Fruit fly (Drosophila melanogaster) whole organism, embryonic: ENCODE results near the gene CG10628.

Experiments used
- Asciz ChIP-seq: fragments of 200-800 bp; sonication (Bioruptor generic); optimal IDR thresholded peaks from 2 replicates; lab custom pipeline; 2017; ENCODE audit warnings: missing biosample characterization, mild to moderate bottlenecking, missing genetic modification characterization, missing genetic modification reagents
- Atf6 ChIP-seq: fragments of 200-800 bp; sonication (Bioruptor generic); IDR thresholded peaks from 2 replicates; pipeline ENCODE4 v1.3.6; 2022; ENCODE audit warnings: missing biosample characterization, missing genetic modification characterization
- BtbVII ChIP-seq: fragments of 200-800 bp; sonication (Bioruptor generic); optimal IDR thresholded peaks from 3 replicates; lab custom pipeline; 2017; ENCODE audit warnings: missing biosample characterization, mild to moderate bottlenecking, missing genetic modification characterization
- Bteb2 ChIP-seq: fragments of 200-800 bp; sonication (Bioruptor generic); optimal IDR thresholded peaks from 2 replicates; lab custom pipeline; 2016; ENCODE audit warnings: missing biosample characterization, missing genetic modification characterization
- CG10147 ChIP-seq: fragments of 200-800 bp; sonication (Bioruptor generic); optimal IDR thresholded peaks from 2 replicates; lab custom pipeline; 2019; ENCODE audit warnings: missing biosample characterization, mild to moderate bottlenecking, missing genetic modification characterization, moderate library complexity
- CG10274 ChIP-seq: fragments of 200-800 bp; sonication (Bioruptor generic); optimal IDR thresholded peaks from 3 replicates; lab custom pipeline; 2017; ENCODE audit warnings: missing biosample characterization, mild to moderate bottlenecking, missing genetic modification characterization
- CG11456 ChIP-seq: fragments of 200-800 bp; sonication (Bioruptor generic); IDR thresholded peaks from 3 replicates; pipeline ENCODE4 v1.3.6; 2022; ENCODE audit warnings: missing biosample characterization, missing genetic modification characterization
- CG12219 ChIP-seq: fragments of 200-800 bp; sonication (Bioruptor generic); optimal IDR thresholded peaks from 3 replicates; lab custom pipeline; 2018; ENCODE audit warnings: missing biosample characterization, mild to moderate bottlenecking, missing genetic modification characterization
- CG12236 ChIP-seq: fragments of 200-800 bp; sonication (Bioruptor generic); optimal IDR thresholded peaks from 2 replicates; lab custom pipeline; 2016; ENCODE audit warnings: missing biosample characterization, missing genetic modification characterization
- CG1529 ChIP-seq: fragments of 200-800 bp; sonication (Bioruptor generic); optimal IDR thresholded peaks from 3 replicates; lab custom pipeline; 2018; ENCODE audit warnings: missing biosample characterization, missing genetic modification characterization
- CG1603 ChIP-seq: fragments of 200-800 bp; sonication (Bioruptor generic); optimal IDR thresholded peaks from 2 replicates; lab custom pipeline; 2019; ENCODE audit warnings: missing biosample characterization, mild to moderate bottlenecking, missing genetic modification characterization, moderate library complexity
- CG2116 ChIP-seq: fragments of 200-800 bp; sonication (Bioruptor generic); optimal IDR thresholded peaks from 3 replicates; lab custom pipeline; 2018; ENCODE audit warnings: missing biosample characterization, mild to moderate bottlenecking, missing genetic modification characterization
- CG2199 ChIP-seq: fragments of 200-800 bp; sonication (Bioruptor generic); IDR thresholded peaks from 3 replicates; pipeline ENCODE4 v1.3.6; 2022; ENCODE audit warnings: missing biosample characterization, missing genetic modification characterization
- CG3838 ChIP-seq: fragments of 200-800 bp; sonication (Bioruptor generic); optimal IDR thresholded peaks from 3 replicates; lab custom pipeline; 2016; ENCODE audit warnings: missing biosample characterization, missing genetic modification characterization
- CG3847 ChIP-seq: fragments of 200-800 bp; sonication (Bioruptor generic); IDR thresholded peaks from 2 replicates; pipeline ENCODE4 v1.3.6; 2022; ENCODE audit warnings: missing biosample characterization, missing genetic modification characterization
- CG4282 ChIP-seq: fragments of 200-800 bp; sonication (Bioruptor generic); optimal IDR thresholded peaks from 2 replicates; lab custom pipeline; 2016; ENCODE audit warnings: missing biosample characterization, missing genetic modification characterization
- CG8765 ChIP-seq: fragments of 200-800 bp; sonication (Bioruptor generic); IDR thresholded peaks from 2 replicates; pipeline ENCODE4 v1.3.6; 2022; ENCODE audit warnings: missing biosample characterization, missing genetic modification characterization
- CG9727 ChIP-seq: fragments of 200-800 bp; sonication (Bioruptor generic); optimal IDR thresholded peaks from 3 replicates; lab custom pipeline; 2017; ENCODE audit warnings: missing biosample characterization, mild to moderate bottlenecking, missing genetic modification characterization
- CrebB ChIP-seq: fragments of 200-800 bp; sonication (Bioruptor generic); optimal IDR thresholded peaks from 3 replicates; lab custom pipeline; 2018; ENCODE audit warnings: missing biosample characterization, mild to moderate bottlenecking, missing genetic modification characterization
- Doc3 ChIP-seq: fragments of 200-800 bp; sonication (Bioruptor generic); IDR thresholded peaks from 3 replicates; pipeline ENCODE4 v1.3.6; 2022; ENCODE audit warnings: missing biosample characterization, missing genetic modification characterization; ENCODE audit not compliant: partially characterized antibody
- Dp ChIP-seq: fragments of 200-800 bp; sonication (Bioruptor generic); optimal IDR thresholded peaks from 2 replicates; lab custom pipeline; 2018; ENCODE audit warnings: missing biosample characterization, mild to moderate bottlenecking, missing genetic modification characterization, moderate library complexity
- E2f2 ChIP-seq: fragments of 200-800 bp; sonication (Bioruptor generic); IDR thresholded peaks from 2 replicates; pipeline ENCODE4 v1.3.6; 2022; ENCODE audit warnings: missing biosample characterization, missing genetic modification characterization
- Gsc ChIP-seq: fragments of 200-800 bp; sonication (Bioruptor generic); IDR thresholded peaks from 2 replicates; pipeline ENCODE4 v1.3.6; 2022; ENCODE audit warnings: missing biosample characterization, missing genetic modification characterization
- HLH3B ChIP-seq: fragments of 200-800 bp; sonication (Bioruptor generic); IDR thresholded peaks from 2 replicates; pipeline ENCODE4 v1.3.6; 2022; ENCODE audit warnings: missing biosample characterization, missing genetic modification characterization
- HLH4C ChIP-seq: fragments of 200-800 bp; sonication (Bioruptor generic); IDR thresholded peaks from 3 replicates; pipeline ENCODE4 v1.3.6; 2022; ENCODE audit warnings: missing biosample characterization, missing genetic modification characterization; ENCODE audit not compliant: partially characterized antibody
- HLH54F ChIP-seq: fragments of 200-800 bp; sonication (Bioruptor generic); optimal IDR thresholded peaks from 3 replicates; lab custom pipeline; 2016; ENCODE audit warnings: missing biosample characterization, missing genetic modification characterization
- MBD-R2 ChIP-seq: fragments of 200-800 bp; sonication (Bioruptor generic); IDR thresholded peaks from 2 replicates; pipeline ENCODE4 v1.3.6; 2022; ENCODE audit warnings: missing biosample characterization, missing genetic modification characterization
- Max ChIP-seq: fragments of 200-800 bp; sonication (Bioruptor generic); optimal IDR thresholded peaks from 2 replicates; lab custom pipeline; 2016; ENCODE audit warnings: missing biosample characterization, mild to moderate bottlenecking, missing genetic modification characterization
- NC2β ChIP-seq: fragments of 200-800 bp; sonication (Bioruptor generic); optimal IDR thresholded peaks from 2 replicates; lab custom pipeline; 2016; ENCODE audit warnings: missing biosample characterization, missing genetic modification characterization
- NK7.1 ChIP-seq: fragments of 200-800 bp; sonication (Bioruptor generic); optimal IDR thresholded peaks from 3 replicates; lab custom pipeline; 2016; ENCODE audit warnings: missing biosample characterization, missing genetic modification characterization
- Ptx1 ChIP-seq: fragments of 200-800 bp; sonication (Bioruptor generic); IDR thresholded peaks from 2 replicates; pipeline ENCODE4 v1.3.6; 2022; ENCODE audit warnings: missing biosample characterization, missing genetic modification characterization
- Scr ChIP-seq: fragments of 200-800 bp; sonication (Bioruptor generic); IDR thresholded peaks from 2 replicates; pipeline ENCODE4 v1.3.6; 2022; ENCODE audit warnings: missing biosample characterization, missing genetic modification characterization; ENCODE audit not compliant: partially characterized antibody
- Sry-δ ChIP-seq: fragments of 200-800 bp; sonication (Bioruptor generic); optimal IDR thresholded peaks from 2 replicates; lab custom pipeline; 2016; ENCODE audit warnings: missing biosample characterization, missing genetic modification characterization
- amos ChIP-seq: fragments of 200-800 bp; sonication (Bioruptor generic); IDR thresholded peaks from 2 replicates; pipeline ENCODE4 v1.3.6; 2022; ENCODE audit warnings: missing biosample characterization, missing genetic modification characterization; ENCODE audit not compliant: partially characterized antibody
- bbx ChIP-seq: fragments of 200-800 bp; sonication (Bioruptor generic); IDR thresholded peaks from 2 replicates; pipeline ENCODE4 v1.3.6; 2022; ENCODE audit warnings: missing biosample characterization, missing genetic modification characterization; ENCODE audit not compliant: partially characterized antibody
- btn ChIP-seq: fragments of 200-800 bp; sonication (Bioruptor generic); optimal IDR thresholded peaks from 2 replicates; lab custom pipeline; 2016; ENCODE audit warnings: missing biosample characterization, missing genetic modification characterization
- chm ChIP-seq: fragments of 200-800 bp; sonication (Bioruptor generic); IDR thresholded peaks from 2 replicates; pipeline ENCODE4 v1.3.6; 2022; ENCODE audit warnings: missing biosample characterization, missing genetic modification characterization
- gcm ChIP-seq: fragments of 200-800 bp; sonication (Bioruptor generic); optimal IDR thresholded peaks from 2 replicates; lab custom pipeline; 2019; ENCODE audit warnings: missing biosample characterization, mild to moderate bottlenecking, missing genetic modification characterization, moderate library complexity
- insv ChIP-seq, 2 experiments: fragments of 200-800 bp; sonication (Bioruptor generic); optimal IDR thresholded peaks; 3 replicates each; lab custom pipeline; 2016 to 2018; ENCODE audit warnings: missing biosample characterization in 2 of 2, missing genetic modification characterization in 2 of 2
- ken ChIP-seq: fragments of 200-800 bp; sonication (Bioruptor generic); IDR thresholded peaks from 3 replicates; pipeline ENCODE4 v1.3.6; 2022; ENCODE audit warnings: missing biosample characterization, missing genetic modification characterization
- kni ChIP-seq: fragments of 200-800 bp; sonication (Bioruptor generic); optimal IDR thresholded peaks from 3 replicates; lab custom pipeline; 2017; ENCODE audit warnings: mild to moderate bottlenecking, missing biosample characterization, missing genetic modification reagents, missing genetic modification characterization
- mld ChIP-seq: fragments of 200-800 bp; sonication (Bioruptor generic); IDR thresholded peaks from 3 replicates; pipeline ENCODE4 v1.3.6; 2022; ENCODE audit warnings: missing biosample characterization, missing genetic modification characterization; ENCODE audit not compliant: partially characterized antibody
- otp ChIP-seq: fragments of 200-800 bp; sonication (Bioruptor generic); IDR thresholded peaks from 3 replicates; pipeline ENCODE4, ENCODE4 v1.3.6; 2022; ENCODE audit warnings: missing biosample characterization, missing genetic modification characterization
- p53 ChIP-seq: fragments of 200-800 bp; sonication (Bioruptor generic); optimal IDR thresholded peaks from 2 replicates; lab custom pipeline; 2016; ENCODE audit warnings: missing biosample characterization, missing genetic modification characterization
- ranshi ChIP-seq: fragments of 200-800 bp; sonication (Bioruptor generic); IDR thresholded peaks from 2 replicates; pipeline ENCODE4 v1.3.6; 2022; ENCODE audit warnings: missing biosample characterization, missing genetic modification characterization
- sens-2 ChIP-seq: fragments of 200-800 bp; sonication (Bioruptor generic); IDR thresholded peaks from 2 replicates; pipeline ENCODE4 v1.3.6; 2022; ENCODE audit warnings: missing biosample characterization, missing genetic modification characterization
- seq ChIP-seq: fragments of 200-800 bp; sonication (Bioruptor generic); IDR thresholded peaks from 2 replicates; pipeline ENCODE4 v1.3.6; 2022; ENCODE audit warnings: missing biosample characterization, missing genetic modification characterization
- slbo ChIP-seq: fragments of 200-800 bp; sonication (Bioruptor generic); IDR thresholded peaks from 2 replicates; pipeline ENCODE4 v1.3.6; 2022; ENCODE audit warnings: missing biosample characterization, missing genetic modification characterization
- so ChIP-seq: fragments of 200-800 bp; sonication (Bioruptor generic); IDR thresholded peaks from 3 replicates; pipeline ENCODE4 v1.3.6; 2022; ENCODE audit warnings: missing biosample characterization, missing genetic modification characterization
- sug ChIP-seq: fragments of 200-800 bp; optimal IDR thresholded peaks from 2 replicates; lab custom pipeline; 2019; ENCODE audit warnings: missing biosample characterization, mild to moderate bottlenecking, missing genetic modification characterization, moderate library complexity
- tna ChIP-seq: fragments of 200-800 bp; sonication (Bioruptor generic); IDR thresholded peaks from 2 replicates; pipeline ENCODE4 v1.3.6; 2022; ENCODE audit warnings: missing biosample characterization, missing genetic modification characterization; ENCODE audit not compliant: partially characterized antibody
- unc-4 ChIP-seq: fragments of 200-800 bp; sonication (Bioruptor generic); IDR thresholded peaks from 2 replicates; pipeline ENCODE4 v1.3.6; 2022; ENCODE audit warnings: missing biosample characterization, missing genetic modification characterization; ENCODE audit not compliant: partially characterized antibody

CG10628 gene

DNA sequence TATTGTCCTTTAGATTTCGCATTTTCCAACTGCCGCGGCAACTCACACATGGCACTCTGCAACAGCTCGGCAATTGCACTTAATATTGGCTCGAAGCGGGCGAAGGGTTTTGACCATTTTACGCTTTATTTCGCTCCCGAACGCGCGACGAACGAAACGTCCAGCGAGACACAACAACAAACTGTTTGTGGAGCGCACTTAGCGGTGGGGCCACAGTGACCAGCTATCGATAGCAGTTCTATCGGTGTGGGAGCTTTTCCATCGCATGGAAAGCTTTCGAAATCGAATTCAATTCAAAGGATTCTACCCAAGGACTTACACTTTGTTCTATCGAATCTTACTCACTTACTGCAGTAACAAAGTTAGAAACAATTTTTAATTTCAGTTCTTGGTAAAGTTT is 1.7 kb downstream of the CG10628 start, which contains the start of gene CG10631:
TSS of gene CG10631 (minus strand) at position 189 of the 400 bp plus-strand sequence.
- TF ChIP-seq gcm (GFP tag; lab: Kevin White, UChicago), result no peak
- peak; percentile 53 for TF ChIP-seq Dp
- no peak for TF ChIP-seq CG1529 (GFP tag; lab: Kevin White, UChicago)
- TF ChIP-seq CG4282, result peak; percentile 12
- no peak for TF ChIP-seq CG10147 (GFP tag; lab: Kevin White, UChicago)
- no peak for TF ChIP-seq CG2199
- TF ChIP-seq E2f2, result peak; percentile 55
- TF ChIP-seq tna (GFP tag; lab: Robert Waterston, UW), result peak; percentile 81
- TF ChIP-seq unc-4 (GFP tag; lab: Robert Waterston, UW), result peak; percentile 83
- peak; percentile 69 for TF ChIP-seq Doc3 (GFP tag; lab: Robert Waterston, UW)
- no peak for TF ChIP-seq CG10274 (GFP tag; lab: Kevin White, UChicago)
- no peak for TF ChIP-seq otp (GFP tag; lab: Robert Waterston, UW)
- TF ChIP-seq Atf6, result no peak
- TF ChIP-seq p53 (GFP tag; lab: Kevin White, UChicago), result no peak
- TF ChIP-seq CG11456 (GFP tag; lab: Robert Waterston, UW), result 0 out of 3 replicates have a peak, but pooled peaks have one; percentile 11
- TF ChIP-seq CG1603, result no peak
- no peak for TF ChIP-seq Gsc (GFP tag; lab: Robert Waterston, UW)
- no peak for TF ChIP-seq CG9727 (GFP tag; lab: Kevin White, UChicago)
- TF ChIP-seq CG8765, result no peak
- no peak for TF ChIP-seq CG12219 (GFP tag; lab: Kevin White, UChicago)
- peak; percentile 82 for TF ChIP-seq Scr (GFP tag; lab: Robert Waterston, UW)
- TF ChIP-seq NK7.1 (GFP tag; lab: Kevin White, UChicago), result no peak
- TF ChIP-seq slbo (GFP tag; lab: Robert Waterston, UW), result no peak
- peak; percentile 73; the same call in 2 of the 3 replicates for TF ChIP-seq mld (GFP tag; lab: Robert Waterston, UW)
- TF ChIP-seq sens-2, result no peak
- TF ChIP-seq CG3847 (GFP tag; lab: Robert Waterston, UW), result 0 out of 2 replicates have a peak, but pooled peaks have one; percentile 11
- no peak for TF ChIP-seq CG12236 (GFP tag; lab: Kevin White, UChicago)
- no peak for TF ChIP-seq chm (GFP tag; lab: Robert Waterston, UW)
- TF ChIP-seq HLH4C, result peak; percentile 75
- TF ChIP-seq so (GFP tag; lab: Robert Waterston, UW), result no peak
- no peak for TF ChIP-seq kni
- TF ChIP-seq CG3838 (GFP tag; lab: Kevin White, UChicago), result no peak
- TF ChIP-seq Sry-δ (GFP tag; lab: Kevin White, UChicago), result peak; percentile 89
- TF ChIP-seq BtbVII (GFP tag; lab: Kevin White, UChicago), result no peak
- TF ChIP-seq Asciz (GFP tag; lab: Kevin White, UChicago), result no peak
- TF ChIP-seq sug, result peak; percentile 1
- no peak for TF ChIP-seq ranshi (GFP tag; lab: Robert Waterston, UW)
- no peak for TF ChIP-seq Ptx1 (GFP tag; lab: Robert Waterston, UW)
- TF ChIP-seq HLH3B (GFP tag; lab: Robert Waterston, UW), result no peak
- TF ChIP-seq HLH54F (GFP tag; lab: Kevin White, UChicago), result no peak
- no peak for TF ChIP-seq btn (GFP tag; lab: Kevin White, UChicago)
- TF ChIP-seq CrebB (tag; lab: Kevin White, UChicago), result peak; percentile 24
- TF ChIP-seq bbx (GFP tag; lab: Robert Waterston, UW), result peak; percentile 90
- TF ChIP-seq MBD-R2 (GFP tag; lab: Robert Waterston, UW), result peak; percentile 70
- TF ChIP-seq insv (GFP tag; optimal IDR thresholded peaks at IDR 0.05; lab: Kevin White, UChicago), result no peak
- TF ChIP-seq NC2β (GFP tag; lab: Kevin White, UChicago), result no peak
- no peak for TF ChIP-seq seq (GFP tag; lab: Robert Waterston, UW)
- TF ChIP-seq ken (GFP tag; lab: Robert Waterston, UW), result no peak
- TF ChIP-seq amos, result peak; percentile 86; the same call in 1 of the 2 replicates
- TF ChIP-seq Bteb2 (GFP tag; lab: Kevin White, UChicago), result no peak
- peak; percentile 3 for TF ChIP-seq CG2116 (GFP tag; lab: Kevin White, UChicago)
- TF ChIP-seq Max (GFP tag; lab: Kevin White, UChicago), result no peak
